In genomic region chr2L:3172745-3173271, dm6 we compare ENCODE assay signal across 5 fruit fly cellular contexts.
TF ChIP-seq lines count a peak whose summit lies in the region.

No protein-coding gene starts in this region.

TF ChIP-seq in whole organism, adult, 20 proteins besides CTCF, POLR2A, EP300 and RAD21 (continued from another document):
- no peak for TF ChIP-seq tj (GFP tag; optimal IDR thresholded peaks at IDR 0.05; lab: Kevin White, UChicago)

TF ChIP-seq in whole organism, embryonic, 481 proteins besides CTCF, POLR2A, EP300 and RAD21 (continued from another document and continues in another):
- TF ChIP-seq lilli (GFP tag; optimal IDR thresholded peaks at IDR 0.05; lab: Kevin White, UChicago): peak; percentile 33
- no peak for TF ChIP-seq CG8281 (tag; optimal IDR thresholded peaks at IDR 0.05; lab: Kevin White, UChicago)
- peak; percentile 71 for TF ChIP-seq sna (GFP tag; IDR thresholded peaks at IDR 0.05; lab: Robert Waterston, UW; ENCODE audit: partially characterized antibody)
- peak; percentile 21 for TF ChIP-seq Fer3 (tag; optimal IDR thresholded peaks at IDR 0.05; lab: Kevin White, UChicago)
- no peak for TF ChIP-seq CG1602 (GFP tag; optimal IDR thresholded peaks at IDR 0.05; lab: Kevin White, UChicago)
- TF ChIP-seq Tbp (GFP tag; optimal IDR thresholded peaks at IDR 0.05; lab: Kevin White, UChicago): no peak
- no peak; the same call in 1 of the 2 replicates for TF ChIP-seq Drgx (GFP tag; IDR thresholded peaks at IDR 0.05; lab: Robert Waterston, UW)
- TF ChIP-seq Neu2 (GFP tag; optimal IDR thresholded peaks at IDR 0.05; lab: Kevin White, UChicago; ENCODE audit: borderline replicate concordance): no peak
- no peak for TF ChIP-seq dmrt11E (tag; optimal IDR thresholded peaks at IDR 0.05; lab: Kevin White, UChicago)
- TF ChIP-seq Adf1 (GFP tag; IDR thresholded peaks at IDR 0.05; lab: Robert Waterston, UW): peak; percentile 19; the same call in 1 of the 2 replicates
- no peak for TF ChIP-seq CG16815 (GFP tag; optimal IDR thresholded peaks at IDR 0.05; lab: Kevin White, UChicago)
- TF ChIP-seq Max (GFP tag; optimal IDR thresholded peaks at IDR 0.05; lab: Kevin White, UChicago): no peak
- peak; percentile 91 for TF ChIP-seq CG16813 (GFP tag; IDR thresholded peaks at IDR 0.05; lab: Robert Waterston, UW; ENCODE audit: partially characterized antibody)
- no peak for TF ChIP-seq fru (optimal IDR thresholded peaks at IDR 0.05; lab: Kevin White, UChicago)
- peak; percentile 79 for TF ChIP-seq nerfin-2 (GFP tag; IDR thresholded peaks at IDR 0.05; lab: Robert Waterston, UW; ENCODE audit: partially characterized antibody)
- no peak for TF ChIP-seq trh (GFP tag; optimal IDR thresholded peaks at IDR 0.05; lab: Kevin White, UChicago)
- no peak for TF ChIP-seq CG1529 (GFP tag; optimal IDR thresholded peaks at IDR 0.05; lab: Kevin White, UChicago)
- peak; percentile 99 for TF ChIP-seq CG17186 (GFP tag; optimal IDR thresholded peaks at IDR 0.05; lab: Kevin White, UChicago)
- peak; percentile 96 for TF ChIP-seq E2f2 (GFP tag; IDR thresholded peaks at IDR 0.05; lab: Robert Waterston, UW)
- peak; percentile 49; the same call in 2 of the 3 replicates for TF ChIP-seq so (GFP tag; IDR thresholded peaks at IDR 0.05; lab: Robert Waterston, UW)
- peak; percentile 38 for TF ChIP-seq CG12071 (GFP tag; optimal IDR thresholded peaks at IDR 0.05; lab: Kevin White, UChicago)
- no peak for TF ChIP-seq odd (GFP tag; optimal IDR thresholded peaks at IDR 0.05; lab: Kevin White, UChicago)
- peak; percentile 51; the same call in 1 of the 2 replicates for TF ChIP-seq seq (GFP tag; IDR thresholded peaks at IDR 0.05; lab: Robert Waterston, UW)
- peak; percentile 88 for TF ChIP-seq CG7963 (GFP tag; IDR thresholded peaks at IDR 0.05; lab: Robert Waterston, UW; ENCODE audit: partially characterized antibody)
- TF ChIP-seq tap (tag; optimal IDR thresholded peaks at IDR 0.05; lab: Kevin White, UChicago): peak; percentile 19
- peak; percentile 92 for TF ChIP-seq Dp (GFP tag; optimal IDR thresholded peaks at IDR 0.05; lab: Kevin White, UChicago)
- peak; percentile 72; the same call in 2 of the 3 replicates for TF ChIP-seq ci (GFP tag; IDR thresholded peaks at IDR 0.05; lab: Robert Waterston, UW)
- TF ChIP-seq Mad (GFP tag; optimal IDR thresholded peaks at IDR 0.05; lab: Kevin White, UChicago): peak; percentile 26
- peak; percentile 43 for TF ChIP-seq CG7839 (tag; optimal IDR thresholded peaks at IDR 0.05; lab: Kevin White, UChicago)
- no peak for TF ChIP-seq CG15601 (tag; optimal IDR thresholded peaks at IDR 0.05; lab: Kevin White, UChicago)
- TF ChIP-seq HLH4C (GFP tag; IDR thresholded peaks at IDR 0.05; lab: Robert Waterston, UW; ENCODE audit: partially characterized antibody): peak; percentile 86

TF ChIP-seq in whole organism, prepupa, 60 proteins besides CTCF, POLR2A, EP300 and RAD21 (continued from another document):
- TF ChIP-seq Gug (GFP tag; IDR thresholded peaks at IDR 0.05; lab: Robert Waterston, UW) (no peak), CG6808 (GFP tag; optimal IDR thresholded peaks at IDR 0.05; lab: Kevin White, UChicago) (peak; percentile 37), CG31627 (GFP tag; optimal IDR thresholded peaks at IDR 0.05; lab: Kevin White, UChicago) (no peak), vri (GFP tag; optimal IDR thresholded peaks at IDR 0.05; lab: Kevin White, UChicago) (peak; percentile 7), Hr38 (GFP tag; optimal IDR thresholded peaks at IDR 0.05; lab: Kevin White, UChicago) (no peak), Ets96B (tag; optimal IDR thresholded peaks at IDR 0.05; lab: Kevin White, UChicago) (no peak), spab (GFP tag; optimal IDR thresholded peaks at IDR 0.05; lab: Kevin White, UChicago) (no peak), Met (GFP tag; optimal IDR thresholded peaks at IDR 0.05; lab: Kevin White, UChicago) (peak; percentile 49), CG1621 (tag; optimal IDR thresholded peaks at IDR 0.05; lab: Kevin White, UChicago) (no peak), Eip78C (GFP tag; lab: Kevin White, UChicago) (peak; percentile 82), svp (GFP tag; lab: Kevin White, UChicago) (peak; percentile 51), CG11294 (GFP tag; IDR thresholded peaks at IDR 0.05; lab: Robert Waterston, UW) (no peak), cyc (GFP tag; optimal IDR thresholded peaks at IDR 0.05; lab: Kevin White, UChicago) (peak; percentile 10), CG6163 (GFP tag; IDR thresholded peaks at IDR 0.05; lab: Robert Waterston, UW) (no peak), eg (GFP tag; IDR thresholded peaks at IDR 0.05; lab: Robert Waterston, UW) (peak; percentile 3; the same call in 1 of the 3 replicates), CG9139 (GFP tag; optimal IDR thresholded peaks at IDR 0.05; lab: Kevin White, UChicago) (peak; percentile 51), acj6 (GFP tag; optimal IDR thresholded peaks at IDR 0.05; lab: Kevin White, UChicago) (no peak), CG4318 (GFP tag; optimal IDR thresholded peaks at IDR 0.05; lab: Kevin White, UChicago) (no peak), CG6854 (GFP tag; optimal IDR thresholded peaks at IDR 0.05; lab: Kevin White, UChicago) (no peak), CG15336 (GFP tag; IDR thresholded peaks at IDR 0.05; lab: Robert Waterston, UW) (peak; percentile 44; the same call in 1 of the 2 replicates), esn (GFP tag; optimal IDR thresholded peaks at IDR 0.05; lab: Kevin White, UChicago) (no peak), net (GFP tag; optimal IDR thresholded peaks at IDR 0.05; lab: Kevin White, UChicago) (no peak), CG8319 (GFP tag; optimal IDR thresholded peaks at IDR 0.05; lab: Kevin White, UChicago) (no peak), Eip75B (GFP tag; optimal IDR thresholded peaks at IDR 0.05; lab: Kevin White, UChicago) (peak; percentile 12), Blimp-1 (GFP tag; optimal IDR thresholded peaks at IDR 0.05; lab: Kevin White, UChicago) (no peak), lz (GFP tag; optimal IDR thresholded peaks at IDR 0.05; lab: Kevin White, UChicago) (no peak), salr (GFP tag; optimal IDR thresholded peaks at IDR 0.05; lab: Kevin White, UChicago) (no peak), fd59A (GFP tag; optimal IDR thresholded peaks at IDR 0.05; lab: Kevin White, UChicago) (no peak), CG10631 (GFP tag; optimal IDR thresholded peaks at IDR 0.05; lab: Kevin White, UChicago) (no peak), Sox14 (GFP tag; optimal IDR thresholded peaks at IDR 0.05; lab: Kevin White, UChicago) (no peak), CG7368 (GFP tag; optimal IDR thresholded peaks at IDR 0.05; lab: Kevin White, UChicago) (peak; percentile 16), CG8632 (GFP tag; optimal IDR thresholded peaks at IDR 0.05; lab: Kevin White, UChicago) (no peak), Sox102F (GFP tag; optimal IDR thresholded peaks at IDR 0.05; lab: Kevin White, UChicago) (peak; percentile 33), CG8119 (GFP tag; IDR thresholded peaks at IDR 0.05; lab: Robert Waterston, UW) (no peak; the same call in 2 of the 3 replicates), topi (GFP tag; optimal IDR thresholded peaks at IDR 0.05; lab: Kevin White, UChicago) (peak; percentile 46)

TF ChIP-seq in whole organism, pupa, 21 proteins besides CTCF, POLR2A, EP300 and RAD21 (continued from another document):
- TF ChIP-seq Ets98B (GFP tag; IDR thresholded peaks at IDR 0.05; lab: Robert Waterston, UW): peak; percentile 47; the same call in 1 of the 2 replicates

TF ChIP-seq in whole organism, wandering third instar larva, 38 proteins besides CTCF, POLR2A, EP300 and RAD21 (continued from another document):
- TF ChIP-seq fru (GFP tag; optimal IDR thresholded peaks at IDR 0.05; lab: Kevin White, UChicago) (peak; percentile 23), tai (GFP tag; optimal IDR thresholded peaks at IDR 0.05; lab: Kevin White, UChicago) (peak; percentile 55), woc (GFP tag; optimal IDR thresholded peaks at IDR 0.05; lab: Kevin White, UChicago) (no peak), N (GFP tag; optimal IDR thresholded peaks at IDR 0.05; lab: Kevin White, UChicago) (no peak), dmrt93B (GFP tag; optimal IDR thresholded peaks at IDR 0.05; lab: Kevin White, UChicago) (no peak), rgr (GFP tag; optimal IDR thresholded peaks at IDR 0.05; lab: Kevin White, UChicago) (peak; percentile 2), h (GFP tag; optimal IDR thresholded peaks at IDR 0.05; lab: Kevin White, UChicago) (peak; percentile 45), dsf (GFP tag; optimal IDR thresholded peaks at IDR 0.05; lab: Kevin White, UChicago; ENCODE audit: borderline replicate concordance) (no peak), Dfd (GFP tag; optimal IDR thresholded peaks at IDR 0.05; lab: Kevin White, UChicago) (no peak), Rel (GFP tag; optimal IDR thresholded peaks at IDR 0.05; lab: Kevin White, UChicago) (peak; percentile 53), Rel (tag; optimal IDR thresholded peaks at IDR 0.05; lab: Kevin White, UChicago) (no peak), Vsx2 (GFP tag; optimal IDR thresholded peaks at IDR 0.05; lab: Kevin White, UChicago; ENCODE audit: partially characterized antibody) (no peak), Dif (GFP tag; optimal IDR thresholded peaks at IDR 0.05; lab: Kevin White, UChicago; ENCODE audit: partially characterized antibody) (no peak), brk (GFP tag; optimal IDR thresholded peaks at IDR 0.05; lab: Kevin White, UChicago) (peak; percentile 36), Hr83 (GFP tag; optimal IDR thresholded peaks at IDR 0.05; lab: Kevin White, UChicago; ENCODE audit: poor library complexity, severe bottlenecking) (no peak)
